Worm (Caenorhabditis elegans): ENCODE data around the gene fax-1.

The fax-1 gene

DNA sequence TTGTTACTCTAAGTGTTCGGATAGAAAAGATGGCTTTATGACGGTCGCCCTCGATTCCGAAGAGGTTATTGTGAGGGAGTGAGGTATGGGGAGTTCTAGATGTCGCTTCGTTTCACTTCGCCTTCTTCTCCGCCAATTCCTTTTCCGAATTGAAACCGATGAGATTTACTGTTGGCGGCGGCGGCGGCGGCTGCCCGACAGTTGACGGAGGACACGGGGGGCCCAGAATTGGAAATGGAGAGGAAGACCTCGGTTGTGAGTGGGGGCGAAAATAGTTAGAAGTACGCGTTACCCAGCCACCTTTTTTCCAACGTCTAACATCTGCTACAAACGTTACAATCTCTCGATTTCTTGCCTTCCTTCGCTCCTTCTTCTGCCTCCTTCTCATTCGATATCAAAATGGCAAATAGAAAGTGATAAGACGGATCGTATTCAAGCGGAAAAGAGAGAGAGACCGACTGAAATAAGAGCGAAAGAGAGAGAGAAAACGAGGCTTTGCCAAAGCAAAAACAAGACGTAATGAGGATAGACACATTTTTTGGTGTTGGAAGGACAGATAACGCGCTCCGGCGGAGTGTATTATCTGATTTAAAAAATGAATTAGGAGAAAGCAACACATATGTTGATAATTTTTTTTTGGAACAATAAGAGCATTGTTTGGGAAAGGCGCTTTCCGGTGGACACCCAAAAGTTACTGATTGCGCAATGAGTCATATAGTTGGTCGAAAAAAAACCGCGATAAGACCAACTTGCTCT is 19.1 kb upstream of the fax-1 start:
- TF ChIP-seq sup-37 (GFP tag; optimal IDR thresholded peaks at IDR 0.05), result no peak
- peak; percentile 7 for TF ChIP-seq snu-23 (GFP tag; optimal IDR thresholded peaks at IDR 0.05)
- no peak for TF ChIP-seq sox-4 (tag; optimal IDR thresholded peaks at IDR 0.05)
- TF ChIP-seq lin-35 (GFP tag; optimal IDR thresholded peaks at IDR 0.05), result no peak
- TF ChIP-seq F16B12.6 (tag; optimal IDR thresholded peaks at IDR 0.05), result no peak
- TF ChIP-seq hlh-17 (GFP tag; optimal IDR thresholded peaks at IDR 0.05; ENCODE audit: borderline replicate concordance), result no peak
- no peak for TF ChIP-seq nhr-19 (GFP tag; conservative IDR thresholded peaks at IDR 0.05)
- no peak for TF ChIP-seq nhr-71 (tag; optimal IDR thresholded peaks at IDR 0.05)
- TF ChIP-seq unc-62 (GFP tag; optimal IDR thresholded peaks at IDR 0.05), result no peak
- TF ChIP-seq blmp-1 (tag; optimal IDR thresholded peaks at IDR 0.05), result peak; percentile 83
- peak; percentile 60 for TF ChIP-seq pag-3 (tag; optimal IDR thresholded peaks at IDR 0.05; ENCODE audit: borderline replicate concordance, insufficient read depth)
- TF ChIP-seq efl-1 (optimal IDR thresholded peaks at IDR 0.05), result no peak
- TF ChIP-seq efl-1 (GFP tag; optimal IDR thresholded peaks at IDR 0.05 in 1 of 2), result peak in 1 of 2 experiments; percentile 69
- no peak for TF ChIP-seq ceh-63 (GFP tag; optimal IDR thresholded peaks at IDR 0.05)
- TF ChIP-seq elt-2 (tag; optimal IDR thresholded peaks at IDR 0.05), result peak; percentile 61
- no peak for TF ChIP-seq nhr-84 (tag; optimal IDR thresholded peaks at IDR 0.05)
- TF ChIP-seq isw-1 (GFP tag; IDR thresholded peaks at IDR 0.05), result no peak
- TF ChIP-seq lin-14 (GFP tag; optimal IDR thresholded peaks at IDR 0.05), result peak; percentile 24
- TF ChIP-seq lin-39 (tag; optimal IDR thresholded peaks at IDR 0.05), result no peak
- peak in 3 of 6 experiments; percentile 21 to 39 (median 23) for TF ChIP-seq elt-3 (tag; optimal IDR thresholded peaks at IDR 0.05)
- TF ChIP-seq xbp-1 (tag; optimal IDR thresholded peaks at IDR 0.05), result no peak
- no peak for TF ChIP-seq lsy-2 (tag; optimal IDR thresholded peaks at IDR 0.05)
- no peak for TF ChIP-seq nhr-77 (tag; optimal IDR thresholded peaks at IDR 0.05)
- no peak for TF ChIP-seq rnt-1 (tag; optimal IDR thresholded peaks at IDR 0.05)
- no peak for TF ChIP-seq irx-1 (tag; optimal IDR thresholded peaks at IDR 0.05)
- no peak for TF ChIP-seq fkh-4 (tag; optimal IDR thresholded peaks at IDR 0.05; ENCODE audit: borderline replicate concordance)
- no peak for TF ChIP-seq nhr-76 (tag; optimal IDR thresholded peaks at IDR 0.05)

DNA sequence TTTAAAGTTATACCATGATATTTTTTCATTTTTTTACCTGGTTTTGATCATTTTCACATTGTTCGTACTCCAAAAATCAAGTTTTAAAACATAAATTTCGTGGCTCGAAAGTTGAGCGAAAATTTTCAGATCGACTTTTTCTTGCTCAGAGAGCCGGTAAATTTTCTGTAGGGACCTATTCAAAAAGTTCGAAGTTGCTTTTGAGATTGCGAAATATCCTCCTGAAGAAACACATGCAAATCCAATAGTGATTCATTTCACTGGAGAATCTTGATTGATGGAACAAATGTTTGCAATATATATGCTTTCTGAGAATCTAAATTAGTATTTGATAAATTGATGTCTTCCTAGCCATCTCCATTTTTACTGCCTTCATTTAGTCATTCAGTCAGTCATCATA is 17.5 kb upstream of the fax-1 start:
- TF ChIP-seq egl-13 (tag; optimal IDR thresholded peaks at IDR 0.05) (no peak), dsc-1 (tag; optimal IDR thresholded peaks at IDR 0.05) (peak; percentile 24), ceh-82 (tag; optimal IDR thresholded peaks at IDR 0.05) (no peak)

DNA sequence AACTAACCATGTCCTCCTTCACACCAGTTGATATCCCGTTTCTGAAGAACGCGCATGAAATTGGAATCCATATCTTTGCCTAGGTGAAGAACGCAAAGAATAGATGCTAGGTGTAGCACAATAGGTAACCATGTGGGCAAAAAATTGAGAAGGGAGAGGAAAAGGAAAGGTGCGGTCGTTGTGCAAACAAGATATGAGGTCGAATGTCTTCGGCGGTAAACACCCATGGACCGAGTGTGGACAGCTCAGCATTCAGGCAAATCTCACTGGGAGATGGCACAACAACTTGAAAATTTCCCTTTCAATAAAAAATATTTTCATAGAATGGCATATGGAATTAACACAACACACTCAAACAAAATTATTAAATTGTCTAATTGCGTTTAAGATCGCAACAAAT is 10.4 kb upstream of the fax-1 start, which contains the start of gene F28B4.4:
Gene F28B4.4, minus strand, starts transcription at position 101 of the 400 bp plus-strand sequence.
- no peak for TF ChIP-seq lin-39 (tag; optimal IDR thresholded peaks at IDR 0.05)

- TF ChIP-seq ztf-11 (tag; optimal IDR thresholded peaks at IDR 0.05) (no peak), skn-1 (tag; optimal IDR thresholded peaks at IDR 0.05) (no peak), ces-1 (GFP tag; optimal IDR thresholded peaks at IDR 0.05) (no peak), xbp-1 (tag; optimal IDR thresholded peaks at IDR 0.05) (no peak), snpc-4 (tag; optimal IDR thresholded peaks at IDR 0.05) (no peak), nhr-28 (tag; optimal IDR thresholded peaks at IDR 0.05) (no peak), efl-1 (optimal IDR thresholded peaks at IDR 0.05) (no peak), efl-1 (GFP tag; optimal IDR thresholded peaks at IDR 0.05 in 1 of 2) (no peak), mdl-1 (tag; optimal IDR thresholded peaks at IDR 0.05) (no peak)
These were observed 5.6 kb upstream of the fax-1 start, which contains the start of gene F28B4.1 for ce11 chrX:3204778-3205177. Gene F28B4.1, plus strand, starts transcription at chrX:3205078.
